Fruit fly (Drosophila melanogaster) whole organism, embryonic: ENCODE measurements around the gene CG31525.

ENCODE experiments used
- Bteb2 ChIP-seq: fragments of 200-800 bp; sonication (Bioruptor generic); optimal IDR thresholded peaks from 2 replicates; lab custom pipeline; 2016; ENCODE audit warnings: missing biosample characterization, missing genetic modification characterization
- CG10462 ChIP-seq: fragments of 200-800 bp; sonication (Bioruptor generic); optimal IDR thresholded peaks from 2 replicates; lab custom pipeline; 2016; ENCODE audit warnings: missing biosample characterization, missing genetic modification characterization
- CG10565 ChIP-seq: fragments of 200-800 bp; sonication (Bioruptor generic); optimal IDR thresholded peaks from 3 replicates; lab custom pipeline; 2016; ENCODE audit warnings: missing biosample characterization, mild to moderate bottlenecking, missing genetic modification characterization
- CG11398 ChIP-seq: fragments of 200-800 bp; sonication (Bioruptor generic); optimal IDR thresholded peaks from 2 replicates; lab custom pipeline; 2016; ENCODE audit warnings: missing biosample characterization, missing genetic modification characterization
- CG12104 ChIP-seq: fragments of 200-800 bp; sonication (Bioruptor generic); optimal IDR thresholded peaks from 3 replicates; lab custom pipeline; 2016; ENCODE audit warnings: missing biosample characterization, missing genetic modification characterization
- CG15479 ChIP-seq: fragments of 200-800 bp; sonication (Bioruptor generic); optimal IDR thresholded peaks from 3 replicates; lab custom pipeline; 2019; ENCODE audit warnings: missing biosample characterization, mild to moderate bottlenecking, missing genetic modification characterization, moderate library complexity
- CG15514 ChIP-seq: fragments of 200-800 bp; sonication (Bioruptor generic); optimal IDR thresholded peaks from 3 replicates; lab custom pipeline; 2017; ENCODE audit warnings: missing biosample characterization, missing genetic modification characterization, mild to moderate bottlenecking, moderate library complexity, missing genetic modification reagents
- CG17186 ChIP-seq: fragments of 200-800 bp; sonication (Bioruptor generic); optimal IDR thresholded peaks from 3 replicates; lab custom pipeline; 2017; ENCODE audit warnings: missing biosample characterization, missing genetic modification reagents, missing genetic modification characterization
- CG1792 ChIP-seq: fragments of 200-800 bp; sonication (Bioruptor generic); optimal IDR thresholded peaks from 2 replicates; lab custom pipeline; 2016; ENCODE audit warnings: missing biosample characterization, missing genetic modification characterization
- CG18764 ChIP-seq: fragments of 200-800 bp; sonication (Bioruptor generic); optimal IDR thresholded peaks from 3 replicates; lab custom pipeline; 2016; ENCODE audit warnings: missing biosample characterization, missing genetic modification characterization
- CG2129 ChIP-seq: fragments of 200-800 bp; sonication (Bioruptor generic); IDR thresholded peaks from 2 replicates; pipeline ENCODE4 v1.3.6; 2022; ENCODE audit warnings: missing biosample characterization, missing genetic modification characterization; ENCODE audit not compliant: partially characterized antibody
- CG2875 ChIP-seq: fragments of 200-800 bp; sonication (Bioruptor generic); optimal IDR thresholded peaks from 2 replicates; lab custom pipeline; 2017; ENCODE audit warnings: missing biosample characterization, mild to moderate bottlenecking, missing genetic modification characterization, missing genetic modification reagents
- CG2889 ChIP-seq: fragments of 200-800 bp; sonication (Bioruptor generic); IDR thresholded peaks from 3 replicates; pipeline ENCODE4 v1.3.6; 2022; ENCODE audit warnings: missing biosample characterization, missing genetic modification characterization
- CG30431 ChIP-seq: fragments of 200-800 bp; sonication (Bioruptor generic); optimal IDR thresholded peaks from 2 replicates; lab custom pipeline; 2017; ENCODE audit warnings: missing biosample characterization, missing genetic modification characterization
- CG32772 ChIP-seq: fragments of 200-800 bp; sonication (Bioruptor generic); IDR thresholded peaks from 2 replicates; pipeline ENCODE4 v1.3.6; 2022; ENCODE audit warnings: missing biosample characterization, missing genetic modification characterization
- CG34422 ChIP-seq: fragments of 200-800 bp; sonication (Bioruptor generic); IDR thresholded peaks from 3 replicates; pipeline ENCODE4 v1.3.6; 2022; ENCODE audit warnings: missing biosample characterization, missing genetic modification characterization
- CG6813 ChIP-seq: fragments of 200-800 bp; sonication (Bioruptor generic); optimal IDR thresholded peaks from 2 replicates; lab custom pipeline; 2017; ENCODE audit warnings: missing biosample characterization, missing genetic modification characterization, mild to moderate bottlenecking, moderate library complexity, missing genetic modification reagents
- CG7987 ChIP-seq: fragments of 200-800 bp; sonication (Bioruptor generic); optimal IDR thresholded peaks from 2 replicates; lab custom pipeline; 2018; ENCODE audit warnings: missing biosample characterization, mild to moderate bottlenecking, missing genetic modification characterization, moderate library complexity
- CG9932 ChIP-seq: fragments of 200-800 bp; sonication (Bioruptor generic); IDR thresholded peaks from 2 replicates; pipeline ENCODE4 v1.3.6; 2022; ENCODE audit warnings: missing biosample characterization, missing genetic modification characterization
- Dref ChIP-seq: fragments of 200-800 bp; sonication (Bioruptor generic); IDR thresholded peaks from 2 replicates; pipeline ENCODE4 v1.3.6; 2022; ENCODE audit warnings: missing biosample characterization, missing genetic modification characterization
- E2f2 ChIP-seq: fragments of 200-800 bp; sonication (Bioruptor generic); IDR thresholded peaks from 2 replicates; pipeline ENCODE4 v1.3.6; 2022; ENCODE audit warnings: missing biosample characterization, missing genetic modification characterization
- HHEX ChIP-seq: fragments of 200-800 bp; sonication (Bioruptor generic); optimal IDR thresholded peaks from 3 replicates; lab custom pipeline; 2017; ENCODE audit warnings: missing biosample characterization, mild to moderate bottlenecking, missing genetic modification characterization, missing genetic modification reagents
- Hey ChIP-seq: fragments of 200-800 bp; sonication (Bioruptor generic); optimal IDR thresholded peaks from 3 replicates; lab custom pipeline; 2018; ENCODE audit warnings: missing biosample characterization, mild to moderate bottlenecking, missing genetic modification characterization
- Hmx ChIP-seq: fragments of 200-800 bp; sonication (Bioruptor generic); optimal IDR thresholded peaks from 2 replicates; lab custom pipeline; 2016; ENCODE audit warnings: missing biosample characterization, missing genetic modification characterization
- Jarid2 ChIP-seq: fragments of 200-800 bp; sonication (Bioruptor generic); optimal IDR thresholded peaks from 3 replicates; lab custom pipeline; 2017; ENCODE audit warnings: mild to moderate bottlenecking, missing biosample characterization, missing genetic modification reagents, missing genetic modification characterization
- Lhr ChIP-seq: fragments of 200-800 bp; sonication (Bioruptor generic); optimal IDR thresholded peaks from 3 replicates; lab custom pipeline; 2017; ENCODE audit warnings: mild to moderate bottlenecking, missing biosample characterization, missing genetic modification reagents, missing genetic modification characterization
- MBD-R2 ChIP-seq: fragments of 200-800 bp; sonication (Bioruptor generic); IDR thresholded peaks from 2 replicates; pipeline ENCODE4 v1.3.6; 2022; ENCODE audit warnings: missing biosample characterization, missing genetic modification characterization
- Nf-YB ChIP-seq: fragments of 200-800 bp; sonication (Bioruptor generic); optimal IDR thresholded peaks from 3 replicates; lab custom pipeline; 2019; ENCODE audit warnings: missing biosample characterization, mild to moderate bottlenecking, missing genetic modification characterization, moderate library complexity
- Poxn ChIP-seq: fragments of 200-800 bp; sonication (Bioruptor generic); IDR thresholded peaks from 2 replicates; pipeline ENCODE4 v1.3.6; 2022; ENCODE audit warnings: missing biosample characterization, missing genetic modification characterization
- Sry-β ChIP-seq: fragments of 200-800 bp; sonication (Bioruptor generic); optimal IDR thresholded peaks from 2 replicates; lab custom pipeline; 2018; ENCODE audit warnings: missing biosample characterization, mild to moderate bottlenecking, missing genetic modification characterization, moderate library complexity
- TFAM ChIP-seq: fragments of 200-800 bp; sonication (Bioruptor generic); optimal IDR thresholded peaks from 2 replicates; lab custom pipeline; 2017; ENCODE audit warnings: missing biosample characterization, missing genetic modification characterization, inconsistent platforms
- abd-A ChIP-seq: fragments of 200-800 bp; sonication (Bioruptor generic); optimal IDR thresholded peaks from 3 replicates; lab custom pipeline; 2019; ENCODE audit warnings: missing biosample characterization, mild to moderate bottlenecking, missing genetic modification characterization, moderate library complexity
- ato ChIP-seq: fragments of 200-800 bp; sonication (Bioruptor generic); IDR thresholded peaks from 2 replicates; pipeline ENCODE4 v1.3.6; 2022; ENCODE audit warnings: missing biosample characterization, missing genetic modification characterization; ENCODE audit not compliant: partially characterized antibody
- chn ChIP-seq: fragments of 200-800 bp; sonication (Bioruptor generic); optimal IDR thresholded peaks from 2 replicates; lab custom pipeline; 2016; ENCODE audit warnings: missing biosample characterization, missing genetic modification characterization
- dpn ChIP-seq, 2 experiments: fragments of 200-800 bp; sonication (Bioruptor generic); optimal IDR thresholded peaks; 3 replicates each; lab custom pipeline; 2016; ENCODE audit warnings: missing biosample characterization in 2 of 2, missing genetic modification characterization in 2 of 2
- dysf ChIP-seq: fragments of 200-800 bp; sonication (Bioruptor generic); IDR thresholded peaks from 3 replicates; pipeline ENCODE4 v1.3.6; 2022; ENCODE audit warnings: missing biosample characterization, missing genetic modification characterization
- fd64A ChIP-seq: fragments of 200-800 bp; sonication (Bioruptor generic); optimal IDR thresholded peaks from 3 replicates; lab custom pipeline; 2018; ENCODE audit warnings: missing biosample characterization, mild to moderate bottlenecking, missing genetic modification characterization
- fru ChIP-seq: fragments of >200 bp; optimal IDR thresholded peaks from 2 replicates; lab custom pipeline; 2017
- gce ChIP-seq: fragments of 200-800 bp; sonication (Bioruptor generic); IDR thresholded peaks from 3 replicates; pipeline ENCODE4 v1.3.6; 2022; ENCODE audit warnings: missing biosample characterization, missing genetic modification characterization
- gsb-n ChIP-seq: fragments of 200-800 bp; sonication (Bioruptor generic); optimal IDR thresholded peaks from 3 replicates; lab custom pipeline; 2018; ENCODE audit warnings: missing biosample characterization, mild to moderate bottlenecking, missing genetic modification characterization
- hth ChIP-seq: fragments of >200 bp; optimal IDR thresholded peaks from 2 replicates; lab custom pipeline; 2017; ENCODE audit warnings: inconsistent platforms
- insv ChIP-seq, 2 experiments: fragments of 200-800 bp; sonication (Bioruptor generic); optimal IDR thresholded peaks; 3 replicates each; lab custom pipeline; 2016 to 2018; ENCODE audit warnings: missing biosample characterization in 2 of 2, missing genetic modification characterization in 2 of 2
- mam ChIP-seq: fragments of 200-800 bp; sonication (Bioruptor generic); optimal IDR thresholded peaks from 3 replicates; lab custom pipeline; 2016; ENCODE audit warnings: missing biosample characterization, missing genetic modification characterization
- pzg ChIP-seq: fragments of 200-800 bp; sonication (Bioruptor generic); optimal IDR thresholded peaks from 3 replicates; lab custom pipeline; 2018; ENCODE audit warnings: missing biosample characterization, mild to moderate bottlenecking, missing genetic modification characterization, moderate library complexity
- ro ChIP-seq: fragments of 200-800 bp; sonication (Bioruptor generic); IDR thresholded peaks from 2 replicates; pipeline ENCODE4 v1.3.6; 2022; ENCODE audit warnings: missing biosample characterization, missing genetic modification characterization
- sob ChIP-seq: fragments of 200-800 bp; sonication (Bioruptor generic); IDR thresholded peaks from 2 replicates; pipeline ENCODE4 v1.3.6; 2022; ENCODE audit warnings: missing biosample characterization, missing genetic modification characterization
- sr ChIP-seq: fragments of 200-800 bp; sonication (Bioruptor generic); IDR thresholded peaks from 3 replicates; pipeline ENCODE4 v1.3.6; 2022; ENCODE audit warnings: missing biosample characterization, missing genetic modification characterization
- tna ChIP-seq: fragments of 200-800 bp; sonication (Bioruptor generic); IDR thresholded peaks from 2 replicates; pipeline ENCODE4 v1.3.6; 2022; ENCODE audit warnings: missing biosample characterization, missing genetic modification characterization; ENCODE audit not compliant: partially characterized antibody
- trem ChIP-seq: fragments of 200-800 bp; optimal IDR thresholded peaks from 3 replicates; lab custom pipeline; 2019; ENCODE audit warnings: missing biosample characterization, mild to moderate bottlenecking, missing genetic modification characterization, moderate library complexity
- yki ChIP-seq: fragments of >200 bp; optimal IDR thresholded peaks from 3 replicates; lab custom pipeline; 2018

Gene CG31525

dm6 chr3R:4453213-4453956 is 26.6 kb downstream of the CG31525 start (continued):
- TF ChIP-seq CG10565 (GFP tag; lab: Kevin White, UChicago) (no peak), E2f2 (0 out of 2 replicates have a peak, but pooled peaks have one; percentile 25), CG6813 (peak; percentile 34), fd64A (GFP tag; lab: Kevin White, UChicago) (peak; percentile 7), CG32772 (no peak), ato (GFP tag; lab: Robert Waterston, UW) (peak; percentile 55; the same call in 1 of the 2 replicates), dysf (no peak; the same call in 2 of the 3 replicates), hth (lab: Kevin White, UChicago) (no peak), Sry-β (GFP tag; lab: Kevin White, UChicago) (no peak), CG15479 (GFP tag; lab: Kevin White, UChicago) (peak; percentile 92), pzg (GFP tag; lab: Kevin White, UChicago) (peak; percentile 69), CG11398 (GFP tag; lab: Kevin White, UChicago) (no peak), sob (GFP tag; lab: Robert Waterston, UW) (0 out of 2 replicates have a peak, but pooled peaks have one; percentile 19), Poxn (GFP tag; lab: Robert Waterston, UW) (no peak), CG15514 (GFP tag; lab: Kevin White, UChicago) (peak; percentile 34), CG34422 (peak; percentile 75; the same call in 1 of the 3 replicates), dpn (GFP tag; optimal IDR thresholded peaks at IDR 0.05; lab: Kevin White, UChicago) (no peak), CG2889 (no peak), CG2129 (GFP tag; lab: Robert Waterston, UW) (no peak), ro (GFP tag; lab: Robert Waterston, UW) (no peak), yki (lab: Kevin White, UChicago) (peak; percentile 93), gce (GFP tag; lab: Robert Waterston, UW) (peak; percentile 43; the same call in 1 of the 3 replicates), sr (GFP tag; lab: Robert Waterston, UW) (peak; percentile 11; the same call in 1 of the 3 replicates), CG30431 (no peak), Bteb2 (GFP tag; lab: Kevin White, UChicago) (no peak), fru (lab: Kevin White, UChicago) (no peak), Nf-YB (GFP tag; lab: Kevin White, UChicago) (no peak), TFAM (GFP tag; lab: Kevin White, UChicago) (no peak), Lhr (GFP tag; lab: Kevin White, UChicago) (peak; percentile 34), CG9932 (no peak), insv (GFP tag; optimal IDR thresholded peaks at IDR 0.05; lab: Kevin White, UChicago) (no peak), CG18764 (GFP tag; lab: Kevin White, UChicago) (no peak), CG12104 (GFP tag; lab: Kevin White, UChicago) (no peak), Jarid2 (peak; percentile 61), Hey (peak; percentile 1), Dref (GFP tag; lab: Robert Waterston, UW) (no peak), CG17186 (GFP tag; lab: Kevin White, UChicago) (no peak), CG1792 (GFP tag; lab: Kevin White, UChicago) (no peak), chn (GFP tag; lab: Kevin White, UChicago) (peak; percentile 7), gsb-n (peak; percentile 25), CG10462 (GFP tag; lab: Kevin White, UChicago) (no peak), mam (GFP tag; lab: Kevin White, UChicago) (no peak), CG7987 (GFP tag; lab: Kevin White, UChicago) (no peak), MBD-R2 (GFP tag; lab: Robert Waterston, UW) (peak; percentile 73), HHEX (no peak), tna (GFP tag; lab: Robert Waterston, UW) (peak; percentile 22; the same call in 1 of the 2 replicates), abd-A (tag; lab: Kevin White, UChicago) (peak; percentile 81), trem (tag; lab: Kevin White, UChicago) (peak; percentile 5), Hmx (GFP tag; lab: Kevin White, UChicago) (no peak), CG2875 (no peak)
